Worm (Caenorhabditis elegans): ENCODE results near the gene F44E2.6.

ce11 chrIII:8849507-8849906 is 4.5 kb upstream of the F44E2.6 start, which contains the start of gene F44E2.8:
- TF ChIP-seq mes-2 (tag; optimal IDR thresholded peaks at IDR 0.05; ENCODE audit: poor library complexity, severe bottlenecking) (no peak), dmd-6 (GFP tag; IDR thresholded peaks at IDR 0.05) (no peak), egl-27 (tag; optimal IDR thresholded peaks at IDR 0.05) (no peak), ztf-11 (tag; optimal IDR thresholded peaks at IDR 0.05) (no peak), php-3 (GFP tag; IDR thresholded peaks at IDR 0.05) (no peak), daf-8 (GFP tag; IDR thresholded peaks at IDR 0.05) (no peak), nhr-25 (tag; optimal IDR thresholded peaks at IDR 0.05; ENCODE audit: borderline replicate concordance, insufficient read depth) (no peak), ceh-82 (tag; optimal IDR thresholded peaks at IDR 0.05) (no peak), nhr-28 (tag; optimal IDR thresholded peaks at IDR 0.05) (no peak), nhr-111 (GFP tag; optimal IDR thresholded peaks at IDR 0.05) (no peak), dpl-1 (GFP tag; optimal IDR thresholded peaks at IDR 0.05) (no peak)

All from whole organism, L4 larva.